Worm (Caenorhabditis elegans): ENCODE data around the gene C03A3.1.

- TF ChIP-seq B0035.1 (tag; optimal IDR thresholded peaks at IDR 0.05) (no peak), nfyb-1 (GFP tag; IDR thresholded peaks at IDR 0.05) (no peak), pha-4 (tag; optimal IDR thresholded peaks at IDR 0.05) (no peak), F39B2.1 (GFP tag; IDR thresholded peaks at IDR 0.05) (no peak), ama-1 (optimal IDR thresholded peaks at IDR 0.05) (no peak), ama-1 (GFP tag; optimal IDR thresholded peaks at IDR 0.05) (no peak), efl-1 (GFP tag; optimal IDR thresholded peaks at IDR 0.05) (no peak), hmg-20 (GFP tag; IDR thresholded peaks at IDR 0.05) (no peak), madf-3 (GFP tag; IDR thresholded peaks at IDR 0.05) (no peak), snpc-3.4 (tag; optimal IDR thresholded peaks at IDR 0.05) (no peak), madf-10 (tag; optimal IDR thresholded peaks at IDR 0.05) (no peak), egrh-3 (GFP tag; IDR thresholded peaks at IDR 0.05) (no peak)
Measured at ce11 chrX:11248083-11248482, 9.1 kb upstream of the C03A3.1 start.

All from whole organism, young adult.